Worm (Caenorhabditis elegans): Measurements from ENCODE around the gene snf-11.

DNA sequence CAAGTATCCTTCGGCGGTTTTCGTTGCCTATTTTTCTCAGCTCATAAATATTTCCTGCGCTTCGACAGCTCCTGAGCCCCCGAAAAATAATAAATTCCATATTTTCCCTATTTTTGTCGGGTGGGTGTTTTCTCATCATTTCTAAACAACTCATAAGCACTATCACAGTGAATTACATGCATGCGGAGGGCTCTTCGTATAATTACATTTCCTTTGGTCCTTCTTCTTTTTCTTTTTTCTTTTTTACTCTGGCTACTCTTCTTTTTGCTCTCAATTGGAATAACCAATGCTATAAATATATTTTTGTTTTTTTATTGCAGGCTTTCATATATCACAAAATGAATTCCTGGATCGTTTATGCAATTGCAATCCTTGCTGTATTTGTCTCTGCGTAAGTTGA, 33.7 kb upstream of the snf-11 start, which contains the start of gene T02E9.5:
- TF ChIP-seq lin-15B (tag; optimal IDR thresholded peaks at IDR 0.05), result no peak
- no peak for TF ChIP-seq lir-3 (tag; optimal IDR thresholded peaks at IDR 0.05; ENCODE audit: poor library complexity)

Data from whole organism, L1 larva.